Fruit fly (Drosophila melanogaster): ENCODE results near the gene Hel89B.

Gene Hel89B

DNA sequence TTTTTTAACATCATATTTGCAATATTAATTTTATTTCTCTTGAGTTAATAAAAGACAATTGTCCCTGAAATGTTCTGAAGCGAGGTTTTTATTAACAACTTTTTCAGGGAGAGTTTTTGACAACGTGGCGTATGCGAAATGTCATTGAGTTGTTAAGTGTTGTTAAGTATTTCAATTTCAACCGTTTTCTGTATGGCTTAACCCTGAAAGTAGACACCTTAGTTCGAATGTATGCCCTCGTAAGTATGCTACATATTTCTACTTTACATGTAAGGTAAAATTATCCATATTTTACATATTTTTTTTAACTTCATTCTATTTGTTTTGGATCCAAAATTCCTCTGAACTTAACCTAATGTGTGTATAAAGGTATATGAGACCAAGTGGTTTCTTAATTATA, 30.9 kb downstream of the Hel89B start (continued):
- TF ChIP-seq sc (optimal IDR thresholded peaks at IDR 0.05) (no peak), sc (GFP tag; optimal IDR thresholded peaks at IDR 0.05) (no peak), Side (GFP tag; optimal IDR thresholded peaks at IDR 0.05) (no peak), CG8290 (GFP tag; optimal IDR thresholded peaks at IDR 0.05) (peak; percentile 84), CG8290 (tag; optimal IDR thresholded peaks at IDR 0.05) (peak in 1 of 2 experiments; percentile 17), dmrt99B (tag; optimal IDR thresholded peaks at IDR 0.05) (no peak), dysf (GFP tag; IDR thresholded peaks at IDR 0.05) (no peak), p53 (GFP tag; optimal IDR thresholded peaks at IDR 0.05) (no peak), CG11723 (GFP tag; optimal IDR thresholded peaks at IDR 0.05) (no peak), CG7357 (GFP tag; IDR thresholded peaks at IDR 0.05) (no peak), CG12942 (GFP tag; optimal IDR thresholded peaks at IDR 0.05) (no peak), CG3995 (GFP tag; optimal IDR thresholded peaks at IDR 0.05) (no peak), CG11085 (GFP tag; IDR thresholded peaks at IDR 0.05) (no peak), CG12391 (tag; optimal IDR thresholded peaks at IDR 0.05) (peak; percentile 13), zen (tag; optimal IDR thresholded peaks at IDR 0.05) (peak; percentile 60), slp2 (GFP tag; optimal IDR thresholded peaks at IDR 0.05) (no peak), sim (GFP tag; IDR thresholded peaks at IDR 0.05) (no peak), sug (tag; optimal IDR thresholded peaks at IDR 0.05) (no peak), CG34422 (GFP tag; IDR thresholded peaks at IDR 0.05) (no peak), CG6175 (GFP tag; IDR thresholded peaks at IDR 0.05) (no peak), unc-4 (GFP tag; IDR thresholded peaks at IDR 0.05; ENCODE audit: partially characterized antibody) (peak; percentile 49; the same call in 1 of the 2 replicates), TFAM (GFP tag; optimal IDR thresholded peaks at IDR 0.05) (no peak), sens (GFP tag) (peak; percentile 76), CG3281 (GFP tag; optimal IDR thresholded peaks at IDR 0.05) (no peak), CG14050 (GFP tag; IDR thresholded peaks at IDR 0.05) (no peak), CG10565 (GFP tag; optimal IDR thresholded peaks at IDR 0.05) (no peak), danr (GFP tag; IDR thresholded peaks at IDR 0.05) (no peak), hth (optimal IDR thresholded peaks at IDR 0.05) (no peak), stc (GFP tag; IDR thresholded peaks at IDR 0.05) (no peak), Gsc (GFP tag; IDR thresholded peaks at IDR 0.05) (no peak), CG16863 (GFP tag; optimal IDR thresholded peaks at IDR 0.05) (no peak), cad (GFP tag; optimal IDR thresholded peaks at IDR 0.05) (no peak), CG4617 (GFP tag; optimal IDR thresholded peaks at IDR 0.05; ENCODE audit: borderline replicate concordance) (no peak), CG13287 (GFP tag; IDR thresholded peaks at IDR 0.05; ENCODE audit: partially characterized antibody) (peak; percentile 93), pho (GFP tag; optimal IDR thresholded peaks at IDR 0.05) (no peak), CG9932 (GFP tag; IDR thresholded peaks at IDR 0.05) (no peak), MTF-1 (GFP tag; optimal IDR thresholded peaks at IDR 0.05; ENCODE audit: borderline replicate concordance) (no peak), CG18764 (GFP tag; optimal IDR thresholded peaks at IDR 0.05) (no peak), ap (GFP tag; IDR thresholded peaks at IDR 0.05) (no peak), CG33213 (GFP tag; optimal IDR thresholded peaks at IDR 0.05) (peak; percentile 36), Stat92E (GFP tag; optimal IDR thresholded peaks at IDR 0.05) (no peak), Atf-2 (GFP tag; optimal IDR thresholded peaks at IDR 0.05) (no peak), CG2120 (GFP tag; optimal IDR thresholded peaks at IDR 0.05) (peak; percentile 8), Hr39 (optimal IDR thresholded peaks at IDR 0.05) (no peak), CG4282 (GFP tag; optimal IDR thresholded peaks at IDR 0.05) (no peak), E2f1 (GFP tag; IDR thresholded peaks at IDR 0.05) (no peak), CG17612 (GFP tag; IDR thresholded peaks at IDR 0.05) (no peak), PHDP (tag; optimal IDR thresholded peaks at IDR 0.05) (no peak), CG18599 (GFP tag; optimal IDR thresholded peaks at IDR 0.05) (no peak), ash1 (GFP tag; optimal IDR thresholded peaks at IDR 0.05) (no peak), CG17829 (tag; optimal IDR thresholded peaks at IDR 0.05) (peak; percentile 31), Sry-β (GFP tag; optimal IDR thresholded peaks at IDR 0.05) (no peak), CG12299 (tag; optimal IDR thresholded peaks at IDR 0.05) (no peak), CG42726 (GFP tag; IDR thresholded peaks at IDR 0.05; ENCODE audit: partially characterized antibody) (0 out of 2 replicates have a peak, but pooled peaks have one; percentile 34)
